Fruit fly (Drosophila melanogaster): Measurements from ENCODE around the gene Abd-B.

The Abd-B gene

DNA sequence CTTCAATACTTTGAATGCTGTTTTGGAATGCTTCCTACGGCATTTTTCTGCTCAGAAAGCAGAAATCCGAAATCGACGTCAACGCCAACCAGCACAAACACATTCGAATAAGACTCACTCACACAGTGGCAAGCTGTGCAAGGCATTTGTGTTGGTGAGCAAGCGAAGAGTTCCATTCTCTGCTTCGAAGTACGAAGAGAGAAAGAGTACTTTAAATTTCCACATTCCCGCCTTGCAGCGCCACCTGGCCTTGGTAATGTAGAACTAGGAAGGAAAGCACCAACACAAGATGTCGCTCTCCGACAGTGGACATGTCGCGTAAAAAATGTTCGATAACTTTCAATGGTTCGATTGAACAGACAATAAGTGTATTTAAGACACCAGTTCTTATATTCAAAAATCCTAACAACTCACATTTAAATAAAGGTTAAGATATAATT, 53.0 kb downstream of the Abd-B start (continued):
- peak; percentile 78 for TF ChIP-seq CG1603 (tag; optimal IDR thresholded peaks at IDR 0.05)
- no peak for TF ChIP-seq Hey (tag; optimal IDR thresholded peaks at IDR 0.05)
- no peak for TF ChIP-seq Sry-β (GFP tag; optimal IDR thresholded peaks at IDR 0.05)
- peak; percentile 61 for TF ChIP-seq CG17912 (GFP tag; optimal IDR thresholded peaks at IDR 0.05)
- TF ChIP-seq E2f1 (GFP tag; IDR thresholded peaks at IDR 0.05): no peak; the same call in 1 of the 2 replicates
- no peak for TF ChIP-seq jing (GFP tag; optimal IDR thresholded peaks at IDR 0.05)
- TF ChIP-seq CG13296 (GFP tag; optimal IDR thresholded peaks at IDR 0.05): no peak
- no peak for TF ChIP-seq CG8765 (GFP tag; IDR thresholded peaks at IDR 0.05)
- no peak for TF ChIP-seq CG4328 (GFP tag; optimal IDR thresholded peaks at IDR 0.05)
- no peak for TF ChIP-seq corto (GFP tag; optimal IDR thresholded peaks at IDR 0.05)
- TF ChIP-seq CG10654 (GFP tag; optimal IDR thresholded peaks at IDR 0.05): peak; percentile 26
- no peak for TF ChIP-seq al (GFP tag; IDR thresholded peaks at IDR 0.05)
- TF ChIP-seq otp (GFP tag; IDR thresholded peaks at IDR 0.05): no peak
- no peak for TF ChIP-seq TFAM (GFP tag; optimal IDR thresholded peaks at IDR 0.05)
- no peak for TF ChIP-seq PHDP (tag; optimal IDR thresholded peaks at IDR 0.05)
- TF ChIP-seq luna (GFP tag; optimal IDR thresholded peaks at IDR 0.05): no peak
- TF ChIP-seq salm (tag; optimal IDR thresholded peaks at IDR 0.05): no peak
- no peak for TF ChIP-seq her (GFP tag; optimal IDR thresholded peaks at IDR 0.05)
- TF ChIP-seq grn (GFP tag; optimal IDR thresholded peaks at IDR 0.05): no peak
- no peak for TF ChIP-seq so (GFP tag; IDR thresholded peaks at IDR 0.05)
- TF ChIP-seq Adf1 (GFP tag; IDR thresholded peaks at IDR 0.05): peak; percentile 43
- TF ChIP-seq sd (tag; optimal IDR thresholded peaks at IDR 0.05): peak; percentile 80
- TF ChIP-seq ash1 (GFP tag; optimal IDR thresholded peaks at IDR 0.05): peak; percentile 85
- TF ChIP-seq CG15696 (tag; optimal IDR thresholded peaks at IDR 0.05): peak; percentile 52
- TF ChIP-seq CG8290 (GFP tag; optimal IDR thresholded peaks at IDR 0.05): peak; percentile 43
- TF ChIP-seq CG8290 (tag; optimal IDR thresholded peaks at IDR 0.05): no peak
- no peak for TF ChIP-seq schlank (tag; optimal IDR thresholded peaks at IDR 0.05)
- no peak for TF ChIP-seq lov (optimal IDR thresholded peaks at IDR 0.05)
- TF ChIP-seq lov (GFP tag; IDR thresholded peaks at IDR 0.05): no peak
- no peak for TF ChIP-seq CG6854 (GFP tag; optimal IDR thresholded peaks at IDR 0.05)
- peak; percentile 69 for TF ChIP-seq CG42726 (GFP tag; IDR thresholded peaks at IDR 0.05; ENCODE audit: partially characterized antibody)
- TF ChIP-seq Xbp1 (GFP tag; optimal IDR thresholded peaks at IDR 0.05): peak; percentile 83
- TF ChIP-seq CG2116 (GFP tag; optimal IDR thresholded peaks at IDR 0.05): peak; percentile 12
- no peak; the same call in 1 of the 3 replicates for TF ChIP-seq CG6791 (GFP tag; IDR thresholded peaks at IDR 0.05; ENCODE audit: partially characterized antibody)
- peak in 1 of 2 experiments; percentile 13 for TF ChIP-seq tll (GFP tag; optimal IDR thresholded peaks at IDR 0.05)
- TF ChIP-seq CG3726 (GFP tag; IDR thresholded peaks at IDR 0.05): no peak
- TF ChIP-seq Hr3 (GFP tag; optimal IDR thresholded peaks at IDR 0.05): peak; percentile 20
- TF ChIP-seq mld (GFP tag; IDR thresholded peaks at IDR 0.05; ENCODE audit: partially characterized antibody): no peak
- TF ChIP-seq CG9215 (GFP tag; IDR thresholded peaks at IDR 0.05): peak; percentile 9; the same call in 1 of the 2 replicates
- peak; percentile 61 for TF ChIP-seq Nf-YB (GFP tag; optimal IDR thresholded peaks at IDR 0.05)
- TF ChIP-seq D19A (tag; optimal IDR thresholded peaks at IDR 0.05): no peak
- peak; percentile 55 for TF ChIP-seq amos (GFP tag; IDR thresholded peaks at IDR 0.05; ENCODE audit: partially characterized antibody)
- TF ChIP-seq ttk (GFP tag; IDR thresholded peaks at IDR 0.05): no peak; the same call in none of the 2 replicates
- TF ChIP-seq seq (GFP tag; IDR thresholded peaks at IDR 0.05): peak; percentile 45; the same call in 1 of the 2 replicates
- TF ChIP-seq row (GFP tag; IDR thresholded peaks at IDR 0.05): no peak
- TF ChIP-seq Dp (GFP tag; optimal IDR thresholded peaks at IDR 0.05): peak; percentile 66
- peak; percentile 19 for TF ChIP-seq CG4617 (GFP tag; optimal IDR thresholded peaks at IDR 0.05; ENCODE audit: borderline replicate concordance)
- peak; percentile 30 for TF ChIP-seq CG2120 (GFP tag; optimal IDR thresholded peaks at IDR 0.05)
- 0 out of 2 replicates have a peak, but pooled peaks have one; percentile 32 for TF ChIP-seq chm (GFP tag; IDR thresholded peaks at IDR 0.05)
- no peak for TF ChIP-seq psq (GFP tag; optimal IDR thresholded peaks at IDR 0.05)
- no peak for TF ChIP-seq NfI (GFP tag; optimal IDR thresholded peaks at IDR 0.05)

Data from whole organism, embryonic.